Worm (Caenorhabditis elegans) whole organism, L1 larva: ENCODE results near the gene srh-100.

Experiments
- fkh-10 ChIP-seq: sonication (generic microtip); optimal IDR thresholded peaks from 2 replicates; lab custom pipeline; 2017; ENCODE audit warnings: missing biosample characterization, missing genetic modification reagents, missing genetic modification characterization
- lin-35 ChIP-seq, 2 experiments: fragments of 150-350 bp; optimal IDR thresholded peaks; 2 replicates each; lab custom pipeline; 2014; ENCODE audit warnings: missing biosample characterization in 2 of 2, missing genetic modification characterization in 2 of 2, missing genetic modification reagents in 2 of 2
- nhr-12 ChIP-seq: sonication (generic microtip); optimal IDR thresholded peaks from 2 replicates; lab custom pipeline; 2017; ENCODE audit warnings: missing biosample characterization, missing genetic modification characterization
- sox-4 ChIP-seq: sonication (generic microtip); optimal IDR thresholded peaks from 2 replicates; lab custom pipeline; 2016; ENCODE audit warnings: missing genetic modification characterization, missing compliant biosample characterization
- zag-1 ChIP-seq: fragments of 150-350 bp; optimal IDR thresholded peaks from 2 replicates; lab custom pipeline; 2014; ENCODE audit warnings: missing biosample characterization, missing genetic modification characterization

ce11 chrII:3752184-3752583 is 37.7 kb upstream of the srh-100 start, which contains the start of gene sdz-11:
- TF ChIP-seq sox-4 (tag; lab: Kevin White, UChicago) (no peak), fkh-10 (GFP tag; lab: Kevin White, UChicago) (no peak), lin-35 (GFP tag; optimal IDR thresholded peaks at IDR 0.05; lab: Kevin White, UChicago) (no peak), nhr-12 (no peak), zag-1 (no peak)
